Fruit fly (Drosophila melanogaster): ENCODE data around the gene CG7099.
A peak's percentile ranks its signal among the peaks of the same experiment; 100 is the strongest.

dm6 chr2L:13378488-13378964 is 8.8 kb upstream of the CG7099 start, which contains the start of the genes CG9302 and beta'COP:
- TF ChIP-seq pad (GFP tag; optimal IDR thresholded peaks at IDR 0.05) (peak; percentile 70), toe (GFP tag; optimal IDR thresholded peaks at IDR 0.05) (no peak), CG7045 (GFP tag; optimal IDR thresholded peaks at IDR 0.05) (peak; percentile 72), CG12768 (GFP tag; optimal IDR thresholded peaks at IDR 0.05) (peak; percentile 80), CG14711 (tag; optimal IDR thresholded peaks at IDR 0.05) (peak; percentile 97), CG1620 (GFP tag; optimal IDR thresholded peaks at IDR 0.05) (peak; percentile 82), kay (GFP tag; ENCODE audit: borderline replicate concordance) (no peak)

Data from whole organism, adult.